Fruit fly (Drosophila melanogaster): ENCODE results near the gene CG31248.

CG31248 gene

dm6 chr3R:7144245-7144904, 15.3 kb downstream of the CG31248 start, which contains the start of the genes CG14610 and CG2656 (continued):
- TF ChIP-seq CG11398 (GFP tag; optimal IDR thresholded peaks at IDR 0.05) = peak; percentile 66
- TF ChIP-seq toy (GFP tag; IDR thresholded peaks at IDR 0.05) = no peak
- TF ChIP-seq CG30020 (tag; optimal IDR thresholded peaks at IDR 0.05) = peak; percentile 17
- peak; percentile 84 for TF ChIP-seq tup (GFP tag; optimal IDR thresholded peaks at IDR 0.05)
- peak; percentile 78 for TF ChIP-seq Atf-2 (GFP tag; optimal IDR thresholded peaks at IDR 0.05)
- no peak for TF ChIP-seq CG6654 (GFP tag; optimal IDR thresholded peaks at IDR 0.05)
- TF ChIP-seq CG34422 (GFP tag; IDR thresholded peaks at IDR 0.05) = peak; percentile 36; the same call in 1 of the 3 replicates
- TF ChIP-seq corto (GFP tag; optimal IDR thresholded peaks at IDR 0.05) = no peak
- TF ChIP-seq insv (GFP tag; optimal IDR thresholded peaks at IDR 0.05) = peak in 1 of 2 experiments; percentile 27
- TF ChIP-seq Lpt (GFP tag; optimal IDR thresholded peaks at IDR 0.05) = no peak
- TF ChIP-seq CG8388 (GFP tag; optimal IDR thresholded peaks at IDR 0.05) = peak; percentile 31
- TF ChIP-seq pnt (GFP tag; optimal IDR thresholded peaks at IDR 0.05) = peak; percentile 81
- TF ChIP-seq dmrt99B (tag; optimal IDR thresholded peaks at IDR 0.05) = no peak
- TF ChIP-seq CG6765 (GFP tag; optimal IDR thresholded peaks at IDR 0.05) = peak; percentile 6
- no peak for TF ChIP-seq fd64A (GFP tag; optimal IDR thresholded peaks at IDR 0.05)
- peak; percentile 77 for TF ChIP-seq Bgb (GFP tag; IDR thresholded peaks at IDR 0.05; ENCODE audit: partially characterized antibody)
- TF ChIP-seq z (GFP tag; IDR thresholded peaks at IDR 0.05) = no peak
- peak; percentile 58 for TF ChIP-seq grau (tag; optimal IDR thresholded peaks at IDR 0.05)
- TF ChIP-seq crp (GFP tag; optimal IDR thresholded peaks at IDR 0.05) = peak in 1 of 2 experiments; percentile 74
- TF ChIP-seq ATbp (GFP tag; optimal IDR thresholded peaks at IDR 0.05) = peak; percentile 53
- TF ChIP-seq Atf3 (GFP tag; optimal IDR thresholded peaks at IDR 0.05) = peak; percentile 58
- peak; percentile 51; the same call in 2 of the 3 replicates for TF ChIP-seq knrl (GFP tag; IDR thresholded peaks at IDR 0.05; ENCODE audit: partially characterized antibody)
- TF ChIP-seq Trl (optimal IDR thresholded peaks at IDR 0.05) = no peak
- peak; percentile 94 for TF ChIP-seq Trl (GFP tag; optimal IDR thresholded peaks at IDR 0.05)
- peak; percentile 8 for TF ChIP-seq Fer2 (tag; optimal IDR thresholded peaks at IDR 0.05)
- TF ChIP-seq zf30C (GFP tag; optimal IDR thresholded peaks at IDR 0.05) = no peak
- TF ChIP-seq CG17359 (tag; optimal IDR thresholded peaks at IDR 0.05) = peak; percentile 66
- peak; percentile 61; the same call in 1 of the 2 replicates for TF ChIP-seq H2.0 (GFP tag; IDR thresholded peaks at IDR 0.05)
- no peak for TF ChIP-seq CG10321 (GFP tag; IDR thresholded peaks at IDR 0.05)
- TF ChIP-seq Opbp (GFP tag; IDR thresholded peaks at IDR 0.05; ENCODE audit: partially characterized antibody) = peak; percentile 56; the same call in 2 of the 3 replicates
- TF ChIP-seq CG14014 (GFP tag; IDR thresholded peaks at IDR 0.05) = peak; percentile 40; the same call in 1 of the 2 replicates
- TF ChIP-seq CG31365 (tag; optimal IDR thresholded peaks at IDR 0.05) = peak; percentile 15
- TF ChIP-seq sim (GFP tag; IDR thresholded peaks at IDR 0.05) = no peak
- TF ChIP-seq CG2875 (GFP tag; optimal IDR thresholded peaks at IDR 0.05) = no peak
- peak; percentile 74 for TF ChIP-seq CG4424 (GFP tag; optimal IDR thresholded peaks at IDR 0.05)
- peak; percentile 74 for TF ChIP-seq CG1024 (GFP tag; IDR thresholded peaks at IDR 0.05)
- no peak for TF ChIP-seq Lim3 (GFP tag; IDR thresholded peaks at IDR 0.05)
- peak; percentile 66; the same call in 1 of the 2 replicates for TF ChIP-seq sisA (GFP tag; IDR thresholded peaks at IDR 0.05)
- peak; percentile 16 for TF ChIP-seq twi (tag; optimal IDR thresholded peaks at IDR 0.05)
- peak; percentile 50 for TF ChIP-seq zen (tag; optimal IDR thresholded peaks at IDR 0.05)
- peak; percentile 54 for TF ChIP-seq cato (GFP tag; optimal IDR thresholded peaks at IDR 0.05; ENCODE audit: borderline replicate concordance)
- TF ChIP-seq CG10209 (GFP tag; optimal IDR thresholded peaks at IDR 0.05) = peak; percentile 60
- TF ChIP-seq odd (GFP tag; optimal IDR thresholded peaks at IDR 0.05) = no peak
- TF ChIP-seq CG4328 (GFP tag; optimal IDR thresholded peaks at IDR 0.05) = peak; percentile 21
- TF ChIP-seq CG7271 (tag; optimal IDR thresholded peaks at IDR 0.05) = no peak
- peak; percentile 56 for TF ChIP-seq CoRest (tag; optimal IDR thresholded peaks at IDR 0.05)
- peak; percentile 58 for TF ChIP-seq CG7839 (tag; optimal IDR thresholded peaks at IDR 0.05)
- 0 out of 2 replicates have a peak, but pooled peaks have one; percentile 16 for TF ChIP-seq Adf1 (GFP tag; IDR thresholded peaks at IDR 0.05)
- TF ChIP-seq jumu (GFP tag; optimal IDR thresholded peaks at IDR 0.05) = peak; percentile 90

Measured in whole organism, embryonic.